Fruit fly (Drosophila melanogaster) whole organism, prepupa: ENCODE results near the gene Pcyt2.

Experiments used
- Blimp-1 ChIP-seq: fragments of 200-800 bp; sonication (Bioruptor generic); optimal IDR thresholded peaks from 3 replicates; lab custom pipeline; 2017; ENCODE audit warnings: missing biosample characterization, missing genetic modification characterization, mild to moderate bottlenecking, moderate library complexity, missing genetic modification reagents
- CG10631 ChIP-seq: fragments of 200-800 bp; sonication (Bioruptor generic); optimal IDR thresholded peaks from 2 replicates; lab custom pipeline; 2016; ENCODE audit warnings: missing biosample characterization, missing genetic modification characterization
- CG10669 ChIP-seq: fragments of 200-800 bp; sonication (Bioruptor generic); optimal IDR thresholded peaks from 3 replicates; lab custom pipeline; 2018; ENCODE audit warnings: missing biosample characterization, mild to moderate bottlenecking, missing genetic modification characterization, moderate library complexity
- CG11294 ChIP-seq: fragments of 200-800 bp; sonication (Bioruptor generic); IDR thresholded peaks from 2 replicates; pipeline ENCODE4 v1.3.6; 2022; ENCODE audit warnings: missing biosample characterization, missing genetic modification characterization
- CG11902 ChIP-seq: fragments of 200-800 bp; sonication (Bioruptor generic); optimal IDR thresholded peaks from 3 replicates; lab custom pipeline; 2016; ENCODE audit warnings: missing biosample characterization, missing genetic modification characterization
- CG1621 ChIP-seq: fragments of 200-800 bp; sonication (Bioruptor generic); optimal IDR thresholded peaks from 3 replicates; lab custom pipeline; 2018; ENCODE audit warnings: missing biosample characterization, mild to moderate bottlenecking, missing genetic modification characterization
- CG16779 ChIP-seq: fragments of 200-800 bp; sonication (Bioruptor generic); optimal IDR thresholded peaks from 3 replicates; lab custom pipeline; 2017; ENCODE audit warnings: missing biosample characterization, mild to moderate bottlenecking, missing genetic modification characterization
- CG3032 ChIP-seq: fragments of 200-800 bp; optimal IDR thresholded peaks from 2 replicates; lab custom pipeline; 2019; ENCODE audit warnings: missing biosample characterization, mild to moderate bottlenecking, missing genetic modification characterization, moderate library complexity
- CG31627 ChIP-seq: fragments of 200-800 bp; sonication (Bioruptor generic); optimal IDR thresholded peaks from 3 replicates; lab custom pipeline; 2016; ENCODE audit warnings: missing biosample characterization, missing genetic modification characterization
- CG32006 ChIP-seq: fragments of 200-800 bp; sonication (Bioruptor generic); optimal IDR thresholded peaks from 3 replicates; lab custom pipeline; 2017; ENCODE audit warnings: missing biosample characterization, mild to moderate bottlenecking, missing genetic modification characterization
- CG34406 ChIP-seq: fragments of 200-800 bp; sonication (Bioruptor generic); optimal IDR thresholded peaks from 3 replicates; lab custom pipeline; 2016; ENCODE audit warnings: missing biosample characterization, missing genetic modification characterization
- CG3919 ChIP-seq: fragments of 200-800 bp; sonication (Bioruptor generic); optimal IDR thresholded peaks from 3 replicates; lab custom pipeline; 2016; ENCODE audit warnings: missing biosample characterization, missing genetic modification characterization
- CG6163 ChIP-seq: fragments of 200-800 bp; sonication (Bioruptor generic); IDR thresholded peaks from 3 replicates; pipeline ENCODE4 v1.3.6; 2022; ENCODE audit warnings: missing biosample characterization, missing genetic modification characterization
- CG6276 ChIP-seq: fragments of 200-800 bp; sonication (Bioruptor generic); optimal IDR thresholded peaks from 2 replicates; lab custom pipeline; 2017; ENCODE audit warnings: missing biosample characterization, mild to moderate bottlenecking, missing genetic modification characterization
- CG6792 ChIP-seq: fragments of 200-800 bp; sonication (Bioruptor generic); optimal IDR thresholded peaks from 3 replicates; lab custom pipeline; 2016; ENCODE audit warnings: missing biosample characterization, missing genetic modification characterization
- CG6808 ChIP-seq: fragments of 200-800 bp; sonication (Bioruptor generic); optimal IDR thresholded peaks from 3 replicates; lab custom pipeline; 2017; ENCODE audit warnings: missing biosample characterization, missing genetic modification characterization, mild to moderate bottlenecking, moderate library complexity, missing genetic modification reagents
- CG6854 ChIP-seq: fragments of 200-800 bp; sonication (Bioruptor generic); optimal IDR thresholded peaks from 2 replicates; lab custom pipeline; 2017; ENCODE audit warnings: missing biosample characterization, mild to moderate bottlenecking, missing genetic modification characterization
- CG7368 ChIP-seq: fragments of 200-800 bp; sonication (Bioruptor generic); optimal IDR thresholded peaks from 3 replicates; lab custom pipeline; 2016; ENCODE audit warnings: missing biosample characterization, missing genetic modification characterization
- CG8319 ChIP-seq: fragments of 200-800 bp; sonication (Bioruptor generic); optimal IDR thresholded peaks from 3 replicates; lab custom pipeline; 2016; ENCODE audit warnings: missing biosample characterization, missing genetic modification characterization
- CG8632 ChIP-seq: fragments of 200-800 bp; sonication (Bioruptor generic); optimal IDR thresholded peaks from 3 replicates; lab custom pipeline; 2016; ENCODE audit warnings: missing biosample characterization, missing genetic modification characterization
- CG9139 ChIP-seq: fragments of 200-800 bp; sonication (Bioruptor generic); optimal IDR thresholded peaks from 3 replicates; lab custom pipeline; 2017; ENCODE audit warnings: missing biosample characterization, mild to moderate bottlenecking, missing genetic modification characterization
- Ets96B ChIP-seq: fragments of 200-800 bp; optimal IDR thresholded peaks from 2 replicates; lab custom pipeline; 2019; ENCODE audit warnings: missing biosample characterization, mild to moderate bottlenecking, missing genetic modification characterization, moderate library complexity
- Hr38 ChIP-seq: sonication (Bioruptor generic); optimal IDR thresholded peaks from 2 replicates; lab custom pipeline; 2016; ENCODE audit warnings: missing biosample characterization, missing genetic modification characterization
- Hr39 ChIP-seq: fragments of 200-800 bp; sonication (Bioruptor generic); optimal IDR thresholded peaks from 2 replicates; lab custom pipeline; 2016; ENCODE audit warnings: missing biosample characterization, missing genetic modification characterization
- Hr4 ChIP-seq: fragments of 200-800 bp; sonication (Bioruptor generic); optimal IDR thresholded peaks from 3 replicates; lab custom pipeline; 2016; ENCODE audit warnings: missing biosample characterization, missing genetic modification characterization
- Lpt ChIP-seq: fragments of 200-800 bp; sonication (Bioruptor generic); optimal IDR thresholded peaks from 3 replicates; lab custom pipeline; 2016; ENCODE audit warnings: missing biosample characterization, missing genetic modification characterization
- Met ChIP-seq: fragments of 200-800 bp; sonication (Bioruptor generic); optimal IDR thresholded peaks from 3 replicates; lab custom pipeline; 2016; ENCODE audit warnings: missing biosample characterization, missing genetic modification characterization
- OdsH ChIP-seq: fragments of 200-800 bp; sonication (Bioruptor generic); optimal IDR thresholded peaks from 3 replicates; lab custom pipeline; 2016; ENCODE audit warnings: missing biosample characterization, missing genetic modification characterization
- Smox ChIP-seq: fragments of 200-800 bp; sonication (Bioruptor generic); optimal IDR thresholded peaks from 3 replicates; lab custom pipeline; 2016; ENCODE audit warnings: missing biosample characterization, missing genetic modification characterization
- Sox102F ChIP-seq: fragments of 200-800 bp; sonication (Bioruptor generic); optimal IDR thresholded peaks from 2 replicates; lab custom pipeline; 2016; ENCODE audit warnings: missing biosample characterization, mild to moderate bottlenecking, missing genetic modification characterization
- cyc ChIP-seq: fragments of 200-800 bp; sonication (Bioruptor generic); optimal IDR thresholded peaks from 3 replicates; lab custom pipeline; 2016; ENCODE audit warnings: missing biosample characterization, missing genetic modification characterization
- dsx ChIP-seq: fragments of 200-800 bp; optimal IDR thresholded peaks from 3 replicates; lab custom pipeline; 2019; ENCODE audit warnings: missing biosample characterization, mild to moderate bottlenecking, missing genetic modification characterization, moderate library complexity; ENCODE audit not compliant: poor library complexity, severe bottlenecking
- eg ChIP-seq: fragments of 200-800 bp; sonication (Bioruptor generic); IDR thresholded peaks from 3 replicates; pipeline ENCODE4 v1.3.6; 2022; ENCODE audit warnings: missing biosample characterization, missing genetic modification characterization
- esn ChIP-seq: fragments of 200-800 bp; sonication (Bioruptor generic); optimal IDR thresholded peaks from 2 replicates; lab custom pipeline; 2016; ENCODE audit warnings: missing biosample characterization, mild to moderate bottlenecking, missing genetic modification characterization, moderate library complexity
- fd59A ChIP-seq: fragments of 200-800 bp; sonication (Bioruptor generic); optimal IDR thresholded peaks from 2 replicates; lab custom pipeline; 2017; ENCODE audit warnings: missing biosample characterization, mild to moderate bottlenecking, missing genetic modification characterization, missing genetic modification reagents
- fd85E ChIP-seq: fragments of 200-800 bp; sonication (Bioruptor generic); optimal IDR thresholded peaks from 3 replicates; lab custom pipeline; 2016; ENCODE audit warnings: missing biosample characterization, missing genetic modification characterization
- lz ChIP-seq: fragments of 200-800 bp; sonication (Bioruptor generic); optimal IDR thresholded peaks from 3 replicates; lab custom pipeline; 2016; ENCODE audit warnings: missing biosample characterization, missing genetic modification characterization
- pdm3 ChIP-seq: fragments of 200-800 bp; sonication (Bioruptor generic); optimal IDR thresholded peaks from 3 replicates; lab custom pipeline; 2016; ENCODE audit warnings: missing biosample characterization, missing genetic modification characterization
- salr ChIP-seq, 2 experiments: fragments of 200-800 bp; sonication (Bioruptor generic); optimal IDR thresholded peaks; 3 replicates each; lab custom pipeline; 2016 to 2018; ENCODE audit warnings: missing biosample characterization in 2 of 2, missing genetic modification characterization in 2 of 2, mild to moderate bottlenecking in 1 of 2
- spab ChIP-seq: fragments of 200-800 bp; sonication (Bioruptor generic); optimal IDR thresholded peaks from 2 replicates; lab custom pipeline; 2017; ENCODE audit warnings: missing biosample characterization, mild to moderate bottlenecking, missing genetic modification characterization, missing genetic modification reagents
- ss ChIP-seq, 2 experiments: fragments of 200-800 bp; sonication (Bioruptor generic); optimal IDR thresholded peaks; 2 replicates in 1 of 2; 3 replicates in 1 of 2; lab custom pipeline; 2017 to 2018; ENCODE audit warnings: mild to moderate bottlenecking in 2 of 2, missing biosample characterization in 2 of 2, missing genetic modification characterization in 2 of 2, moderate library complexity in 1 of 2
- svp ChIP-seq: fragments of 200-800 bp; sonication (Bioruptor generic); peaks from one replicate; lab custom pipeline; 2016; ENCODE audit warnings: missing biosample characterization, missing genetic modification characterization
- topi ChIP-seq: fragments of 200-800 bp; sonication (Bioruptor generic); optimal IDR thresholded peaks from 3 replicates; lab custom pipeline; 2016; ENCODE audit warnings: missing biosample characterization, missing genetic modification characterization
- vri ChIP-seq: fragments of 200-800 bp; sonication (Bioruptor generic); optimal IDR thresholded peaks from 3 replicates; lab custom pipeline; 2016; ENCODE audit warnings: missing biosample characterization, mild to moderate bottlenecking, missing genetic modification characterization

Gene Pcyt2

DNA sequence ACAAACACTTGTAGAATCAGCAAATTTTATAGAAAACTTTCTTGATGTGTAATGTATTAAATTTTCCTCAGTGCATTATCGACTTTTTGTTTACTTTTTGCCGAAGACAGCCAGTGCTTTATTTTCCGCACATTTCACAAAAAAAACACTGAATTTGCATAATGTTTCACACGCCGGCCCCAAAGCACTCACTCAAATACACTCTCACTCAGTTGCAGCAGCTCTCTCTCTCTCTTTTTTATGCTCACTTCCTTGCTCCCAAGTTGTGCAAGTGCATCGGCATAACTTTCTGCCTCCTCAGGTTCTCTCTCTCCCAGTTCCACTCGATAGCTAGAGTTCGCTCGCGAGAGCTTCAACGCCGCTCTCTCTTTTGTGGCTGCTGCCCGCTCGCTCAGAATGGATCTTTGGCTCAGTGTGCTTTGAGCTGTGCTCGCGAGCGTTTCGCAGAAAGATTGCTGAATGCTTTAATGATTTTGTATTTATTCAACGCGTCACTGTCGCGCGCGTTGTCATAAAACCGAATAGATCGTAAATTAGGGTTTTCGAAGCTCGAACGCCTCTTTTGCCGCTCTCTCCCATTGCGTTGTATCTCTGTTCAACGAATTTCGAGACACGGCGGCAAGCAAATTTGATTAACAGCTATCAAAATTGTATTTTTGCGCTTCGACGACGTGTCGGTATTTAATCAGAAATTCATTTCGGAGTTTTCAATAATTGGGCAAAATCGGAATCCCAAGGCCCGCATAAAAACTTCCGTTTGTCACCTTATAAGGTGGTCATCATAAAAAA, 33.2 kb downstream of the Pcyt2 start (continued):
- no peak for TF ChIP-seq Blimp-1
- no peak; the same call in 1 of the 2 replicates for TF ChIP-seq CG11294 (GFP tag; lab: Robert Waterston, UW)
- TF ChIP-seq CG6792, result no peak
- no peak for TF ChIP-seq CG11902 (GFP tag; lab: Kevin White, UChicago)
- no peak for TF ChIP-seq fd59A (GFP tag; lab: Kevin White, UChicago)
- no peak for TF ChIP-seq pdm3 (GFP tag; lab: Kevin White, UChicago)
- peak; percentile 81 for TF ChIP-seq CG6854 (GFP tag; lab: Kevin White, UChicago)
- peak; percentile 52 for TF ChIP-seq Sox102F (GFP tag; lab: Kevin White, UChicago)
- TF ChIP-seq fd85E (GFP tag; lab: Kevin White, UChicago), result peak; percentile 65
- TF ChIP-seq CG34406 (GFP tag; lab: Kevin White, UChicago), result no peak
- peak; percentile 16 for TF ChIP-seq topi (GFP tag; lab: Kevin White, UChicago)
- TF ChIP-seq Smox (GFP tag; lab: Kevin White, UChicago), result no peak
- TF ChIP-seq spab (GFP tag; lab: Kevin White, UChicago), result peak; percentile 47
- TF ChIP-seq CG3919 (GFP tag; lab: Kevin White, UChicago), result peak; percentile 41
- TF ChIP-seq CG3032 (tag; lab: Kevin White, UChicago), result peak; percentile 38
- TF ChIP-seq Lpt (GFP tag; lab: Kevin White, UChicago), result no peak
- TF ChIP-seq CG7368 (GFP tag; lab: Kevin White, UChicago), result peak; percentile 11
- TF ChIP-seq CG8319, result no peak
- TF ChIP-seq CG1621, result no peak
- TF ChIP-seq cyc (GFP tag; lab: Kevin White, UChicago), result no peak
- peak; percentile 67 to 77 for TF ChIP-seq ss (GFP tag; optimal IDR thresholded peaks at IDR 0.05; lab: Kevin White, UChicago)
- TF ChIP-seq CG9139 (GFP tag; lab: Kevin White, UChicago), result peak; percentile 66
- no peak for TF ChIP-seq CG10631
- peak; percentile 87 for TF ChIP-seq CG6163 (GFP tag; lab: Robert Waterston, UW)
- peak; percentile 64 for TF ChIP-seq CG6808 (GFP tag; lab: Kevin White, UChicago)
- TF ChIP-seq CG6276 (GFP tag; lab: Kevin White, UChicago), result peak; percentile 90
- TF ChIP-seq eg (GFP tag; lab: Robert Waterston, UW), result peak; percentile 87
- no peak for TF ChIP-seq Hr4 (GFP tag; lab: Kevin White, UChicago)

- TF ChIP-seq Hr38 (GFP tag; lab: Kevin White, UChicago), result no peak
- peak; percentile 41 to 84 for TF ChIP-seq salr (GFP tag; optimal IDR thresholded peaks at IDR 0.05; lab: Kevin White, UChicago)
- peak; percentile 85 for TF ChIP-seq lz (GFP tag; lab: Kevin White, UChicago)
- peak; percentile 91 for TF ChIP-seq Hr39
- TF ChIP-seq CG1621, result peak; percentile 88
- TF ChIP-seq CG9139 (GFP tag; lab: Kevin White, UChicago), result peak; percentile 79
- TF ChIP-seq Hr4 (GFP tag; lab: Kevin White, UChicago), result peak; percentile 80
- TF ChIP-seq CG6276 (GFP tag; lab: Kevin White, UChicago), result peak; percentile 54
- TF ChIP-seq CG11294 (GFP tag; lab: Robert Waterston, UW), result 0 out of 2 replicates have a peak, but pooled peaks have one; percentile 39
- peak; percentile 63 for TF ChIP-seq CG16779 (tag; lab: Kevin White, UChicago)
- peak; percentile 93 for TF ChIP-seq CG6163 (GFP tag; lab: Robert Waterston, UW)
- peak; percentile 86 for TF ChIP-seq cyc (GFP tag; lab: Kevin White, UChicago)
- peak; percentile 87 for TF ChIP-seq OdsH (GFP tag; lab: Kevin White, UChicago)
- peak; percentile 85 for TF ChIP-seq CG10669 (GFP tag; lab: Kevin White, UChicago)
- peak; percentile 85 for TF ChIP-seq CG8632 (GFP tag; lab: Kevin White, UChicago)
- peak; percentile 85 for TF ChIP-seq CG7368 (GFP tag; lab: Kevin White, UChicago)
- peak; percentile 51 for TF ChIP-seq vri (GFP tag; lab: Kevin White, UChicago)
- TF ChIP-seq fd85E (GFP tag; lab: Kevin White, UChicago), result no peak
- peak; percentile 76 for TF ChIP-seq eg (GFP tag; lab: Robert Waterston, UW)
- peak; percentile 91 for TF ChIP-seq CG31627 (GFP tag; lab: Kevin White, UChicago)
- TF ChIP-seq esn, result peak; percentile 84
- TF ChIP-seq Ets96B (tag; lab: Kevin White, UChicago), result peak; percentile 82
- TF ChIP-seq Smox (GFP tag; lab: Kevin White, UChicago), result peak; percentile 76
- peak; percentile 96 for TF ChIP-seq svp (GFP tag; lab: Kevin White, UChicago)
- TF ChIP-seq CG8319, result peak; percentile 82
- peak; percentile 90 for TF ChIP-seq pdm3 (GFP tag; lab: Kevin White, UChicago)
- TF ChIP-seq topi (GFP tag; lab: Kevin White, UChicago), result peak; percentile 81
- peak; percentile 75 for TF ChIP-seq CG32006 (GFP tag; lab: Kevin White, UChicago)
- peak; percentile 81 for TF ChIP-seq dsx (GFP tag; lab: Kevin White, UChicago)
- TF ChIP-seq Met, result peak; percentile 81
- TF ChIP-seq CG6792, result peak; percentile 83
Measured at dm6 chr3L:1587140-1587849, 34.0 kb downstream of the Pcyt2 start.
